Worm (Caenorhabditis elegans): ENCODE data around the gene srh-67.

ce11 chrII:12546413-12546812 is 37.7 kb downstream of the srh-67 start, which contains the start of the genes F49C5.5 and F49C5.10:
- no peak for TF ChIP-seq gei-8 (GFP tag; optimal IDR thresholded peaks at IDR 0.05)
- no peak for TF ChIP-seq snpc-4 (tag; optimal IDR thresholded peaks at IDR 0.05)
- no peak for TF ChIP-seq skn-1 (tag; optimal IDR thresholded peaks at IDR 0.05)
- no peak for TF ChIP-seq lsy-2 (tag; optimal IDR thresholded peaks at IDR 0.05)
- TF ChIP-seq ama-1 (optimal IDR thresholded peaks at IDR 0.05), result no peak
- no peak for TF ChIP-seq zip-2 (tag; optimal IDR thresholded peaks at IDR 0.05)
- no peak for TF ChIP-seq mxl-3 (GFP tag; optimal IDR thresholded peaks at IDR 0.05)
- TF ChIP-seq hlh-30 (tag; optimal IDR thresholded peaks at IDR 0.05; ENCODE audit: insufficient read depth), result no peak
- no peak for TF ChIP-seq fos-1 (tag; optimal IDR thresholded peaks at IDR 0.05)
- TF ChIP-seq cey-2 (tag; optimal IDR thresholded peaks at IDR 0.05; ENCODE audit: borderline replicate concordance, insufficient read depth), result no peak
- no peak for TF ChIP-seq R02D3.7 (tag; optimal IDR thresholded peaks at IDR 0.05)
- no peak for TF ChIP-seq unc-62 (GFP tag; optimal IDR thresholded peaks at IDR 0.05 in 1 of 2)
- TF ChIP-seq unc-62 (tag; optimal IDR thresholded peaks at IDR 0.05), result no peak
- no peak for TF ChIP-seq hif-1 (tag; optimal IDR thresholded peaks at IDR 0.05)

All from whole organism, L4 larva.